Worm (Caenorhabditis elegans) whole organism, early embryonic: ENCODE measurements around the gene F20D6.8.

Experiments
- F13C5.2 ChIP-seq: sonication (generic microtip); optimal IDR thresholded peaks from 2 replicates; lab custom pipeline; 2017; ENCODE audit warnings: mild to moderate bottlenecking, missing genetic modification characterization, inconsistent platforms, missing compliant biosample characterization
- hmbx-1 ChIP-seq: sonication (generic microtip); optimal IDR thresholded peaks from 2 replicates; lab custom pipeline; 2016; ENCODE audit warnings: mild to moderate bottlenecking, missing genetic modification characterization, missing compliant biosample characterization

ce11 chrV:8215158-8215557 lies 47.1 kb upstream of the F20D6.8 start:
- TF ChIP-seq hmbx-1 (no peak), F13C5.2 (no peak)
